Worm (Caenorhabditis elegans): ENCODE measurements around the gene nspb-7.

ce11 chrII:14588162-14588561, 10.0 kb downstream of the nspb-7 start, which contains the start of gene nspb-10:
- TF ChIP-seq Y53F4B.3 (GFP tag; IDR thresholded peaks at IDR 0.05) (no peak), sdz-38 (tag; optimal IDR thresholded peaks at IDR 0.05) (no peak), atf-7 (tag; optimal IDR thresholded peaks at IDR 0.05) (no peak), nfya-1 (tag; optimal IDR thresholded peaks at IDR 0.05; ENCODE audit: borderline replicate concordance, insufficient read depth) (no peak), snpc-4 (GFP tag; optimal IDR thresholded peaks at IDR 0.05) (no peak), snpc-4 (tag; optimal IDR thresholded peaks at IDR 0.05) (no peak), B0261.1 (tag; optimal IDR thresholded peaks at IDR 0.05) (no peak), hlh-12 (tag; optimal IDR thresholded peaks at IDR 0.05) (no peak)

Data from whole organism, young adult.